Fruit fly (Drosophila melanogaster) whole organism, adult: ENCODE results near the gene Ns3.

Experiments
- CG11617 ChIP-seq: fragments of 200-800 bp; sonication (Bioruptor generic); optimal IDR thresholded peaks from 2 replicates; lab custom pipeline; 2017; ENCODE audit warnings: mild to moderate bottlenecking, missing biosample characterization, missing genetic modification reagents, missing genetic modification characterization
- CG12768 ChIP-seq: fragments of 200-800 bp; sonication (Bioruptor generic); optimal IDR thresholded peaks from 2 replicates; lab custom pipeline; 2017; ENCODE audit warnings: missing biosample characterization, missing genetic modification characterization, mild to moderate bottlenecking, moderate library complexity, missing genetic modification reagents
- CG14711 ChIP-seq: fragments of 200-800 bp; sonication (Bioruptor generic); optimal IDR thresholded peaks from 2 replicates; lab custom pipeline; 2018; ENCODE audit warnings: missing biosample characterization, mild to moderate bottlenecking, missing genetic modification characterization, moderate library complexity
- CG1620 ChIP-seq: fragments of 200-800 bp; sonication (Bioruptor generic); optimal IDR thresholded peaks from 2 replicates; lab custom pipeline; 2016; ENCODE audit warnings: missing biosample characterization, missing genetic modification characterization
- CG33017 ChIP-seq: fragments of 200-800 bp; sonication (Bioruptor generic); optimal IDR thresholded peaks from 2 replicates; lab custom pipeline; 2018; ENCODE audit warnings: missing biosample characterization, mild to moderate bottlenecking, missing genetic modification characterization, moderate library complexity
- CG5204 ChIP-seq: fragments of 200-800 bp; sonication (Bioruptor generic); optimal IDR thresholded peaks from 2 replicates; lab custom pipeline; 2016; ENCODE audit warnings: missing biosample characterization, missing genetic modification characterization
- CG7045 ChIP-seq: fragments of 200-800 bp; sonication (Bioruptor generic); optimal IDR thresholded peaks from 2 replicates; lab custom pipeline; 2017; ENCODE audit warnings: missing biosample characterization, mild to moderate bottlenecking, missing genetic modification characterization
- CG7101 ChIP-seq: fragments of 200-800 bp; sonication (Bioruptor generic); optimal IDR thresholded peaks from 2 replicates; lab custom pipeline; 2018; ENCODE audit warnings: missing biosample characterization, mild to moderate bottlenecking, missing genetic modification characterization, moderate library complexity
- Clk ChIP-seq: fragments of 200-800 bp; sonication (Bioruptor generic); optimal IDR thresholded peaks from 2 replicates; lab custom pipeline; 2017; ENCODE audit warnings: missing biosample characterization, missing genetic modification characterization
- Crg-1 ChIP-seq: fragments of 200-800 bp; sonication (Bioruptor generic); optimal IDR thresholded peaks from 2 replicates; lab custom pipeline; 2016; ENCODE audit warnings: missing biosample characterization, missing genetic modification characterization
- Hr96 ChIP-seq: fragments of 200-800 bp; sonication (Bioruptor generic); optimal IDR thresholded peaks from 2 replicates; lab custom pipeline; 2016; ENCODE audit warnings: missing biosample characterization, missing genetic modification characterization
- Mnt ChIP-seq: fragments of 200-800 bp; sonication (Bioruptor generic); optimal IDR thresholded peaks from 2 replicates; lab custom pipeline; 2016; ENCODE audit warnings: missing biosample characterization, mild to moderate bottlenecking, missing genetic modification characterization
- bab1 ChIP-seq: fragments of 200-800 bp; sonication (Bioruptor generic); optimal IDR thresholded peaks from 3 replicates; lab custom pipeline; 2019; ENCODE audit warnings: missing biosample characterization, mild to moderate bottlenecking, missing genetic modification characterization, moderate library complexity
- cic ChIP-seq: fragments of 200-800 bp; sonication (Bioruptor generic); optimal IDR thresholded peaks from 2 replicates; lab custom pipeline; 2017; ENCODE audit warnings: missing biosample characterization, mild to moderate bottlenecking, missing genetic modification characterization, moderate library complexity
- cnc ChIP-seq, 2 experiments: fragments of >200 bp; optimal IDR thresholded peaks; 2 replicates each; lab custom pipeline; 2017
- kay ChIP-seq: fragments of 200-800 bp; sonication (Bioruptor generic); peaks from one replicate; lab custom pipeline; 2016; ENCODE audit warnings: missing biosample characterization, missing genetic modification characterization, borderline replicate concordance
- ovo ChIP-seq: fragments of 200-800 bp; sonication (Bioruptor generic); optimal IDR thresholded peaks from 2 replicates; lab custom pipeline; 2016; ENCODE audit warnings: missing biosample characterization, missing genetic modification characterization
- pad ChIP-seq: fragments of 200-800 bp; sonication (Bioruptor generic); optimal IDR thresholded peaks from 3 replicates; lab custom pipeline; 2017; ENCODE audit warnings: missing biosample characterization, missing genetic modification characterization, mild to moderate bottlenecking, moderate library complexity, missing genetic modification reagents
- tj ChIP-seq: fragments of 200-800 bp; sonication (Bioruptor generic); optimal IDR thresholded peaks from 3 replicates; lab custom pipeline; 2017; ENCODE audit warnings: missing biosample characterization, mild to moderate bottlenecking, missing genetic modification characterization, moderate library complexity
- toe ChIP-seq: fragments of 200-800 bp; sonication (Bioruptor generic); optimal IDR thresholded peaks from 2 replicates; lab custom pipeline; 2016; ENCODE audit warnings: missing biosample characterization, missing genetic modification characterization

Ns3 gene

dm6 chrX:1480426-1480825, 16.4 kb upstream of the Ns3 start:
- TF ChIP-seq Mnt = peak; percentile 12
- peak in 1 of 2 experiments; percentile 30 for TF ChIP-seq cnc (optimal IDR thresholded peaks at IDR 0.05; lab: Kevin White, UChicago)
- TF ChIP-seq cic (GFP tag; lab: Kevin White, UChicago) = peak; percentile 51
- TF ChIP-seq Hr96 (GFP tag; lab: Kevin White, UChicago) = no peak
- peak; percentile 10 for TF ChIP-seq CG12768 (GFP tag; lab: Kevin White, UChicago)

DNA sequence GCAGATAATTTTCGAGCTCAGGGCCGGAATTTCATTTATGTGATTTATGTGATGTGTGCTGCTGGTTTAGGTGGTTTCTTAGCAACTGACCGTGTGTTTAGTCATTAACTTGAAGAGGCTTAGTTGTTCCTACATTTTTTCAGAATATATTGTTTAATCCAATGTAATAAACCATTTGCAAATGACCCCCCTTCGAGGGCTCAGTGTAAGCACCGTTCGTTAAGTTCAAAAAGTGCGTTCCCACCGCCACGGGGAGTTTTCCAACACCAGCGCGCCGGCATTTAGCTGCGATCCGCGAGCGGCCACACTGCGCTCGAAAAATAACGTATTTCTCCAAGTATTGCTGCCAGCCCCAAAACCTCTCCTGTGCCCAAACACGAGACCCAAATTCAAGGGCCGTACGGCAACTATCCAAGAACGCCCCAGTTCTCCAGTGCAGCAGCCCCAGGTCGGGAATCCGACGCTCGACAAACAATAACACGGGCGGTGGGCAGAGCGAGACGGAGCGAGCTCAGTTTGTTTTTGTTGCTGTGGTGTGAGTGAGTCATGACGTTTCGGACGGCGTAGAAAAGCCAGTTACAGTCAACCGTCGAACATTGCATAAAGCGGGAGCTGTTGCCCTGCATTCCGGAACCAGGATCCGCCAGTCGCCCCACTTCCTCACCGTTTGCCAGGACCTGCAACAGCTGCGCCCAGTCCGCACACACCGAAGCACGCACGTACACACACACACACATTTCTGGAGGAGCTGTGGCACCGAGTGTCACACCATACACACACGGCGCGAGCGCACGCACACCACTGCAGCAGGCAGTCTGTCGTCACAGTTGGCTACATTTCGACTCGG, 14.5 kb upstream of the Ns3 start, which contains the start of gene rush:
Gene rush, plus strand, starts transcription at position 277 of the 847 bp plus-strand sequence.
- TF ChIP-seq tj (GFP tag; lab: Kevin White, UChicago) = no peak
- peak; percentile 59 for TF ChIP-seq Crg-1 (GFP tag; lab: Kevin White, UChicago)
- TF ChIP-seq pad (GFP tag; lab: Kevin White, UChicago) = peak; percentile 73
- TF ChIP-seq CG7101 (tag; lab: Kevin White, UChicago) = peak; percentile 38
- TF ChIP-seq CG11617 (GFP tag; lab: Kevin White, UChicago) = peak; percentile 23
- peak; percentile 43 for TF ChIP-seq Hr96 (GFP tag; lab: Kevin White, UChicago)
- TF ChIP-seq kay (GFP tag; lab: Kevin White, UChicago) = no peak
- TF ChIP-seq CG1620 (GFP tag; lab: Kevin White, UChicago) = peak; percentile 49
- TF ChIP-seq cic (GFP tag; lab: Kevin White, UChicago) = peak; percentile 4
- no peak for TF ChIP-seq CG12768 (GFP tag; lab: Kevin White, UChicago)
- no peak for TF ChIP-seq CG14711 (tag; lab: Kevin White, UChicago)
- TF ChIP-seq Mnt = peak; percentile 62
- TF ChIP-seq ovo (GFP tag; lab: Kevin White, UChicago) = peak; percentile 44
- TF ChIP-seq bab1 (GFP tag; lab: Kevin White, UChicago) = peak; percentile 21

DNA sequence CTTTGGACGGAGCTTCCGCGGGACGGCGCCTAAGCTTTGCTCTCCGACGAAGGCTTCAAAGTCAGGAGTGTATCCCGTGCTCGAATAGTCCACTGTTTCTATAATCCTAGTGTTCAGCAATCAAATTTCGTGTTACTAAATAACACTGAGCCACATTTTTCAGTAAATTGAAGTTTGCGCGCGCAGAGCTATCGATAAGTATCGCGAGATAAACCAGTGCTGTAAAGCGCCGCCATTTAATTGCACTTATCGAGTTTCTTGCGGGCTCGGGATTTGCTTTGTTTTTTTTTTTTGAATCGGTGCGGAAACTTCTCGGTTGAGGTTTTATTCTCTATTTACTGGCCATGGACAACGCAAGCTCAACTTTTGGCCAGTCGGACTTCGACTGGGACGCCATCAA, 12.8 kb upstream of the Ns3 start, which contains the start of the genes Rab27 and mei-38:
Gene Rab27, minus strand, starts transcription at position 127 of the 400 bp plus-strand sequence.
Gene mei-38, plus strand, starts transcription at position 216 of the 400 bp plus-strand sequence.
- TF ChIP-seq pad (GFP tag; lab: Kevin White, UChicago) = peak; percentile 54
- peak; percentile 56 for TF ChIP-seq bab1 (GFP tag; lab: Kevin White, UChicago)
- peak; percentile 76 for TF ChIP-seq CG1620 (GFP tag; lab: Kevin White, UChicago)
- no peak for TF ChIP-seq toe (GFP tag; lab: Kevin White, UChicago)
- TF ChIP-seq tj (GFP tag; lab: Kevin White, UChicago) = no peak
- TF ChIP-seq Mnt = peak; percentile 8
- TF ChIP-seq CG7101 (tag; lab: Kevin White, UChicago) = peak; percentile 44
- peak; percentile 82 for TF ChIP-seq Crg-1 (GFP tag; lab: Kevin White, UChicago)
- no peak for TF ChIP-seq kay (GFP tag; lab: Kevin White, UChicago)

DNA sequence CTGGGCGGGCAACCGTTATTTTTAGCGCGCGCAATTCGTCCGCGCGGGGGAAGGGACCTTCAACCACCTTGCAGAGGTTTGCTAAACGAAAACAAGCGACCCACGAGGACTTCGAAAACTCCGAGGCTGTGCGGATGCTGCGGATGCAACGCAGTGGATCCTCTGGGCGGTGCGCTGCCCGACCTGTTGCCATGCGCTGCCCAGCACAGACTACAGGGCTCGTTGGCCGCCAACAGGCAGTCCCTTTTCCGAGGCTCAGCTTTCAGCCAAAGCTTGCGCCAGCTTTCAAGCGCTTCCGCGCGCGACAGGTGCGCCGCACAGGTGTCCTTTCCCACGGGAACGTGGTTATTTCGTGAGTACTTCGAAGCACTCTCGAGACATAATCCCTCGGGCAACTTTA, 12.4 kb upstream of the Ns3 start:
- TF ChIP-seq Crg-1 (GFP tag; lab: Kevin White, UChicago) = no peak
- no peak for TF ChIP-seq cic (GFP tag; lab: Kevin White, UChicago)
- no peak for TF ChIP-seq ovo (GFP tag; lab: Kevin White, UChicago)
- no peak for TF ChIP-seq CG11617 (GFP tag; lab: Kevin White, UChicago)
- TF ChIP-seq pad (GFP tag; lab: Kevin White, UChicago) = no peak
- no peak for TF ChIP-seq CG12768 (GFP tag; lab: Kevin White, UChicago)
- no peak for TF ChIP-seq CG33017 (tag; lab: Kevin White, UChicago)
- no peak for TF ChIP-seq Hr96 (GFP tag; lab: Kevin White, UChicago)
- TF ChIP-seq CG14711 (tag; lab: Kevin White, UChicago) = no peak
- no peak for TF ChIP-seq Mnt
- TF ChIP-seq CG7045 (GFP tag; lab: Kevin White, UChicago) = no peak
- TF ChIP-seq Clk = no peak
- no peak for TF ChIP-seq CG5204 (GFP tag; lab: Kevin White, UChicago)
- no peak for TF ChIP-seq cnc (optimal IDR thresholded peaks at IDR 0.05; lab: Kevin White, UChicago)

DNA sequence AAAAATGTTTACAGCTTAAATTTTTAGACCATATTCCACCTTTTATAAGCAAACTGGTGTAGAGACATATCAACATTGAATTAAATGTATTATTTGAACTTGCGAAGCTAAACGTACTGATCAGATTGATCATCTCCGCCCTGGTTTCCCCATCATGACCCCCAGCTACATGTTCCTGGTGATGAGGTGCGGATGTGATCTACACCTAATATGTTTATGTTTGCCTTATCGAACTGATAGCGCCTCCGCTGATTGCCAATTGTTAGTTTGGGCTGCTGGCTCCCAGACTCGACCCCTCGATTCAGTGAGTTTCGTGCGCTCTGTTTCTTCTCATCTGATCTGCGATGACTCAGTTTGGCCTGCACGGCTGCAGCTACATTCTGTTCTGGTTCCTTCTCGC, 8.2 kb upstream of the Ns3 start, which contains the start of gene CG14780:
Gene CG14780, plus strand, starts transcription at position 301 of the 400 bp plus-strand sequence.
- TF ChIP-seq toe (GFP tag; lab: Kevin White, UChicago) (no peak), Hr96 (GFP tag; lab: Kevin White, UChicago) (no peak), CG7045 (GFP tag; lab: Kevin White, UChicago) (no peak), kay (GFP tag; lab: Kevin White, UChicago) (no peak), CG1620 (GFP tag; lab: Kevin White, UChicago) (no peak), CG14711 (tag; lab: Kevin White, UChicago) (no peak), Clk (no peak), bab1 (GFP tag; lab: Kevin White, UChicago) (no peak), Crg-1 (GFP tag; lab: Kevin White, UChicago) (no peak), CG7101 (tag; lab: Kevin White, UChicago) (no peak), CG5204 (GFP tag; lab: Kevin White, UChicago) (no peak), CG12768 (GFP tag; lab: Kevin White, UChicago) (no peak), pad (GFP tag; lab: Kevin White, UChicago) (no peak), cnc (optimal IDR thresholded peaks at IDR 0.05; lab: Kevin White, UChicago) (no peak), CG11617 (GFP tag; lab: Kevin White, UChicago) (no peak), Mnt (no peak), tj (GFP tag; lab: Kevin White, UChicago) (no peak)
